Fruit fly (Drosophila melanogaster): ENCODE data around the gene Kdm2.

DNA sequence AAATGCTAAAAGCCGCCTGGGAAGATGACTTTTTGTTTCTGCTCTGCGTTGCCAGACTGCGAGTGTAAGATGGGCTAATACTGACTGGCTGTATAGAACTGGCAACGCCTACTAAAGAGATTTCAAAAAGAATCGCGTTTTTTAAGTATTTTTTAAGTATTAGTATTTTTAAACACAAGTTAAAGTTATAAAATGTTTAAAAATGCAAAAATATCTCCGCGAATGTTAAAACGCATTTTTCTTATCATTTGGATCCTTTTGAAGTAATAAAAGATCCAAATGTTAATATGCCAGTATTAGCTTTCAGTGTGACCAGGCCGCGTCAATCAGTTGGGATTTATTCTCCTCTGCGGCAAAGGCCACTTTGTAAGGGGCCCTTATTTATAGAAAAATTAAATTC is 46.2 kb upstream of the Kdm2 start, which contains the start of the genes Prosbeta3 and Iru:
- TF ChIP-seq CG8478 (optimal IDR thresholded peaks at IDR 0.05) = no peak
- no peak for TF ChIP-seq CTCF (optimal IDR thresholded peaks at IDR 0.05)

Data from S2 (cell line).